Fruit fly (Drosophila melanogaster): ENCODE measurements around the gene CG3213.

CG3213 gene

DNA sequence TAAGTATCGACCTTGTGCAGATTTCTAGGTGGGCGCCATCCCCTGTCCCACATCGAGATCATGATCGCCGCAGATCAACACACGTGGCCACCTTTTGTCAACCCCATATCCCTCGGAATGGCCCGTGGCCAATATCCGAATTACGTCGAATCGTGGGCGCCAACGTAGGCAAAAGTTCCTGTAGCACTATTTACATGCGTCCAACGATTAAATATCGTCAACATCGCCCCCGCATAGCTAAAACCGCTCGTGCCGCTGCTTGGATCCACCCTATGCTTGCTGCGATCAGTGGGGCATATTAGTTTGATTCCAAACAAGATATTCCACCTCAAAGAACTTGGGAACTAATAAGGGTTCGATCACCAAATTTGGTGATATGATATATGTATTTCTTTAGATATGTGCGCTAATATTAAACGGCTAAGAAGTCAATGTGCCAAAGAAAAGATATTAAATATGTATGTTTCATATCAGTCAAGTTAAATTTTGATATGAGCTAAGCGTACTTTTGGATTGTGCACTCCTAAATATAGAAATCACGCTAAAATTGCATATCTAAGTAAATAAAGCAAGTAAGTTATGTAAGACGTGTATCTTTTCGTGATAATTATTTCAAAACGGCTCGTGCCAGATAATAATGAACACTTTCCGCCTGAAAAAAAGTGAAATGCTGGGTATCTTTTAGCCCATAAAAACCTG lies 42.2 kb downstream of the CG3213 start (continued):
- TF ChIP-seq CG5245 (GFP tag; optimal IDR thresholded peaks at IDR 0.05) (no peak), mld (GFP tag; IDR thresholded peaks at IDR 0.05; ENCODE audit: partially characterized antibody) (no peak), pzg (GFP tag; optimal IDR thresholded peaks at IDR 0.05) (no peak), CG3995 (GFP tag; optimal IDR thresholded peaks at IDR 0.05) (no peak), CG15696 (tag; optimal IDR thresholded peaks at IDR 0.05) (no peak), CG11504 (tag; optimal IDR thresholded peaks at IDR 0.05) (peak; percentile 62), Eip74EF (GFP tag; optimal IDR thresholded peaks at IDR 0.05) (no peak), CG4360 (GFP tag; IDR thresholded peaks at IDR 0.05) (no peak), Lpt (GFP tag; optimal IDR thresholded peaks at IDR 0.05) (no peak), eyg (GFP tag; optimal IDR thresholded peaks at IDR 0.05) (no peak), disco-r (GFP tag; optimal IDR thresholded peaks at IDR 0.05) (peak; percentile 25), Sox102F (GFP tag; optimal IDR thresholded peaks at IDR 0.05) (peak; percentile 39), ftz-f1 (GFP tag; optimal IDR thresholded peaks at IDR 0.05) (peak; percentile 74), H2.0 (GFP tag; IDR thresholded peaks at IDR 0.05) (peak; percentile 14; the same call in 1 of the 2 replicates), tio (GFP tag; optimal IDR thresholded peaks at IDR 0.05) (peak; percentile 57), CG12236 (GFP tag; optimal IDR thresholded peaks at IDR 0.05) (no peak), HLHmδ (GFP tag; optimal IDR thresholded peaks at IDR 0.05) (no peak), CG11093 (GFP tag; IDR thresholded peaks at IDR 0.05) (no peak), CG9797 (GFP tag; optimal IDR thresholded peaks at IDR 0.05) (no peak), unpg (GFP tag; optimal IDR thresholded peaks at IDR 0.05) (no peak), CG18764 (GFP tag; optimal IDR thresholded peaks at IDR 0.05) (no peak), D19B (GFP tag; optimal IDR thresholded peaks at IDR 0.05) (peak; percentile 96), Elba2 (GFP tag; optimal IDR thresholded peaks at IDR 0.05) (no peak), CG10462 (GFP tag; optimal IDR thresholded peaks at IDR 0.05) (no peak), CG14014 (GFP tag; IDR thresholded peaks at IDR 0.05) (peak; percentile 48; the same call in 1 of the 2 replicates), Ravus (GFP tag; IDR thresholded peaks at IDR 0.05) (no peak), HmgZ (tag; optimal IDR thresholded peaks at IDR 0.05) (no peak), ATbp (GFP tag; optimal IDR thresholded peaks at IDR 0.05) (no peak), ac (GFP tag; optimal IDR thresholded peaks at IDR 0.05) (no peak), twi (tag; optimal IDR thresholded peaks at IDR 0.05) (no peak), sob (GFP tag; IDR thresholded peaks at IDR 0.05) (0 out of 2 replicates have a peak, but pooled peaks have one; percentile 15), sna (GFP tag; IDR thresholded peaks at IDR 0.05; ENCODE audit: partially characterized antibody) (no peak), bbx (GFP tag; IDR thresholded peaks at IDR 0.05; ENCODE audit: partially characterized antibody) (no peak), crc (GFP tag; optimal IDR thresholded peaks at IDR 0.05) (no peak), aop (GFP tag; IDR thresholded peaks at IDR 0.05) (no peak), CG11560 (tag; IDR thresholded peaks at IDR 0.05) (no peak), CG6254 (GFP tag; optimal IDR thresholded peaks at IDR 0.05) (no peak), abd-A (tag; optimal IDR thresholded peaks at IDR 0.05) (no peak), CG5953 (GFP tag; IDR thresholded peaks at IDR 0.05) (no peak), CG9932 (GFP tag; IDR thresholded peaks at IDR 0.05) (peak; percentile 51), Myb (GFP tag; optimal IDR thresholded peaks at IDR 0.05) (no peak), H15 (GFP tag; IDR thresholded peaks at IDR 0.05) (no peak), BtbVII (GFP tag; optimal IDR thresholded peaks at IDR 0.05) (no peak), CG11085 (GFP tag; IDR thresholded peaks at IDR 0.05) (no peak), CG14965 (GFP tag; optimal IDR thresholded peaks at IDR 0.05; ENCODE audit: borderline replicate concordance) (no peak), CG12942 (GFP tag; optimal IDR thresholded peaks at IDR 0.05) (peak; percentile 47), Hmr (GFP tag; optimal IDR thresholded peaks at IDR 0.05) (peak; percentile 28), B-H2 (GFP tag; optimal IDR thresholded peaks at IDR 0.05) (peak; percentile 53), CG17361 (GFP tag; IDR thresholded peaks at IDR 0.05) (peak; percentile 47; the same call in 1 of the 3 replicates), nom (GFP tag; optimal IDR thresholded peaks at IDR 0.05) (no peak)

Data from whole organism, embryonic.